Worm (Caenorhabditis elegans): ENCODE data around the gene acn-1.

The acn-1 gene

ce11 chrX:5133980-5134379 is 37.1 kb upstream of the acn-1 start, which contains the start of gene tbc-7:
Gene tbc-7 (plus strand): TSS chrX:5134280.
- TF ChIP-seq flh-1 (GFP tag; optimal IDR thresholded peaks at IDR 0.05) (no peak), unc-120 (tag; optimal IDR thresholded peaks at IDR 0.05; ENCODE audit: poor library complexity, severe bottlenecking) (no peak), ztf-11 (tag; optimal IDR thresholded peaks at IDR 0.05) (no peak), hlh-1 (tag; optimal IDR thresholded peaks at IDR 0.05) (no peak), sem-2 (GFP tag; optimal IDR thresholded peaks at IDR 0.05) (no peak), ham-2 (GFP tag; optimal IDR thresholded peaks at IDR 0.05) (no peak), nhr-76 (tag; optimal IDR thresholded peaks at IDR 0.05) (no peak), unc-62 (GFP tag; optimal IDR thresholded peaks at IDR 0.05) (no peak), tbx-8 (GFP tag; optimal IDR thresholded peaks at IDR 0.05) (no peak), ces-1 (GFP tag; optimal IDR thresholded peaks at IDR 0.05) (no peak), nhr-2 (tag; optimal IDR thresholded peaks at IDR 0.05) (no peak), bed-3 (GFP tag; optimal IDR thresholded peaks at IDR 0.05) (no peak), mab-5 (tag; optimal IDR thresholded peaks at IDR 0.05) (no peak), ceh-43 (GFP tag; optimal IDR thresholded peaks at IDR 0.05) (no peak), nhr-28 (tag; optimal IDR thresholded peaks at IDR 0.05) (no peak)

- TF ChIP-seq ceh-83 (GFP tag; optimal IDR thresholded peaks at IDR 0.05) (no peak), mep-1 (tag; optimal IDR thresholded peaks at IDR 0.05) (no peak), ces-1 (GFP tag; optimal IDR thresholded peaks at IDR 0.05) (peak; percentile 91), mls-2 (tag; optimal IDR thresholded peaks at IDR 0.05) (no peak)
Measured at ce11 chrX:5131760-5132159, 34.9 kb upstream of the acn-1 start.

- TF ChIP-seq mab-5 (tag; optimal IDR thresholded peaks at IDR 0.05) (no peak), unc-62 (GFP tag; optimal IDR thresholded peaks at IDR 0.05) (peak; percentile 33), ces-1 (GFP tag; optimal IDR thresholded peaks at IDR 0.05) (peak; percentile 100)
Measured at ce11 chrX:5129447-5129846, 32.6 kb upstream of the acn-1 start.

DNA sequence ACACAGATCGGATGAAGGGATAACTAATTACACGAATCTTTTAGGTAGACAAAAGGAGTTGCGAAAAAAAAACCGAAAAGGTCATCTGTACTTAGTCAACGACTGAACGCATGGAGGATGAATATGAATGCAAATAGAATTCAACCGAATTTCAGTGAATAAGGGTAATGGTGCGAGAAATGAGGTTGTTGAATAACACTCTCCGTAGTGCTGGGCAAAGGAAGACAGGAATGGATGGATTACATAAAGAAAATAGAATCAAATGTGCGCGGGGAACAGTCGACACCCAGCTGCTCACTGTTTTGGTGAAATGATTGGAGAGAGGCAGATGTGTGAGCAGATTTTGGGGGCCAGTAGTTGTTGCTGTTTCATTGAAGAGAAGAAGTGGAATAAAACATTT is 27.4 kb upstream of the acn-1 start:
- TF ChIP-seq drap-1 (GFP tag; optimal IDR thresholded peaks at IDR 0.05): no peak
- TF ChIP-seq ceh-83 (GFP tag; optimal IDR thresholded peaks at IDR 0.05): no peak
- peak; percentile 18 for TF ChIP-seq mls-2 (tag; optimal IDR thresholded peaks at IDR 0.05)
- peak; percentile 81 for TF ChIP-seq ces-1 (GFP tag; optimal IDR thresholded peaks at IDR 0.05)
- no peak for TF ChIP-seq snpc-4 (tag; optimal IDR thresholded peaks at IDR 0.05)
- no peak for TF ChIP-seq lin-32 (GFP tag; optimal IDR thresholded peaks at IDR 0.05)
- no peak for TF ChIP-seq ceh-43 (GFP tag; optimal IDR thresholded peaks at IDR 0.05)

ce11 chrX:5122791-5123414 is 26.0 kb upstream of the acn-1 start:
- no peak for TF ChIP-seq mls-2 (tag; optimal IDR thresholded peaks at IDR 0.05)
- TF ChIP-seq lin-13 (tag; optimal IDR thresholded peaks at IDR 0.05): no peak
- no peak for TF ChIP-seq nhr-28 (tag; optimal IDR thresholded peaks at IDR 0.05)
- no peak for TF ChIP-seq lin-32 (GFP tag; optimal IDR thresholded peaks at IDR 0.05)
- no peak for TF ChIP-seq blmp-1 (tag; optimal IDR thresholded peaks at IDR 0.05)
- TF ChIP-seq elt-1 (tag; optimal IDR thresholded peaks at IDR 0.05; ENCODE audit: borderline replicate concordance, insufficient read depth): no peak
- TF ChIP-seq snpc-4 (tag; optimal IDR thresholded peaks at IDR 0.05): no peak
- TF ChIP-seq M03D4.4 (tag; optimal IDR thresholded peaks at IDR 0.05): peak; percentile 32
- no peak for TF ChIP-seq mep-1 (tag; optimal IDR thresholded peaks at IDR 0.05)
- TF ChIP-seq ham-2 (GFP tag; optimal IDR thresholded peaks at IDR 0.05): peak; percentile 1
- TF ChIP-seq elt-3 (tag; optimal IDR thresholded peaks at IDR 0.05): no peak
- TF ChIP-seq drap-1 (GFP tag; optimal IDR thresholded peaks at IDR 0.05): peak; percentile 5
- TF ChIP-seq pha-4 (tag; optimal IDR thresholded peaks at IDR 0.05): peak; percentile 54
- no peak for TF ChIP-seq ztf-11 (tag; optimal IDR thresholded peaks at IDR 0.05)
- TF ChIP-seq nhr-237 (tag; optimal IDR thresholded peaks at IDR 0.05): no peak
- TF ChIP-seq nhr-2 (tag; optimal IDR thresholded peaks at IDR 0.05): peak; percentile 80

DNA sequence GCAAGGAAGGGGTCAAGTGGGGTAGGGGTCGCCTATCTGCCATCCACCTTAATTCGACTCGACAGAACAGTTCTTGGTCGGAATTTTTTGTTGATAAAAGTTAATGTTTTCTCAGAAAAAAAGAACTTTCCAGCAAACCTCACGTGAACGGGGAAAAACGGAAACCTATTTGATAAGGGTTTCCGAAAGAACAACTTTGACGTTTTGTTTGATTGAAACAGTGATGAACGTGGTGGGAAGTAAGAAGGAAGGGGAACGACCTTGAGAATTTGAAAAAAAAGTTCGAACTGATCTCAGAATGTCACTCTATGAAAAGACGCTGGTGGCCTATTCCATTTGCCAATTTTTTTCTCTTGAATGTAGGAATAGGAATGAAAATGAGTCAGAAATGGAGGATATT is 25.5 kb upstream of the acn-1 start:
- TF ChIP-seq ces-1 (GFP tag; optimal IDR thresholded peaks at IDR 0.05) (no peak), blmp-1 (tag; optimal IDR thresholded peaks at IDR 0.05) (no peak), ceh-39 (tag; optimal IDR thresholded peaks at IDR 0.05) (no peak)

Data from whole organism, mixed stage, embryonic.